Worm (Caenorhabditis elegans) whole organism, young adult: ENCODE measurements around the gene snpc-1.3.
A peak's percentile ranks its signal among the peaks of the same experiment; 100 is the strongest.

ENCODE experiments used
- B0261.1 ChIP-seq: sonication (generic microtip); optimal IDR thresholded peaks from 2 replicates; lab custom pipeline; 2016; ENCODE audit warnings: mild to moderate bottlenecking, missing genetic modification characterization, moderate library complexity, missing compliant biosample characterization
- F39B2.1 ChIP-seq: fragments of 200-800 bp; sonication (Bioruptor generic); IDR thresholded peaks from 2 replicates; pipeline ENCODE4 v1.3.6; 2022; ENCODE audit warnings: missing genetic modification reagents, missing genetic modification characterization, missing compliant biosample characterization
- ZK185.1 ChIP-seq: sonication (generic microtip); optimal IDR thresholded peaks from 2 replicates; lab custom pipeline; 2016; ENCODE audit warnings: mild to moderate bottlenecking, missing genetic modification characterization, missing compliant biosample characterization; ENCODE audit not compliant: poor library complexity, severe bottlenecking
- ama-1 ChIP-seq, 3 experiments: fragments of 150-350 bp in 1 of 3; sonication (generic microtip) in 2 of 3; optimal IDR thresholded peaks; 2 replicates each; lab custom pipeline; 2014 to 2018; ENCODE audit warnings: missing biosample characterization in 2 of 3, missing genetic modification characterization in 2 of 3, missing genetic modification reagents in 2 of 3
- egrh-3 ChIP-seq: fragments of 200-800 bp; sonication (Bioruptor generic); IDR thresholded peaks from 2 replicates; pipeline ENCODE4 v1.3.6; 2022; ENCODE audit warnings: missing genetic modification reagents, missing genetic modification characterization, missing compliant biosample characterization
- lin-35 ChIP-seq, 3 experiments: fragments of 150-350 bp in 2 of 3; sonication (generic microtip) in 1 of 3; optimal IDR thresholded peaks; 2 replicates each; lab custom pipeline; 2014 to 2018; ENCODE audit warnings: missing biosample characterization in 3 of 3, missing genetic modification characterization in 3 of 3, missing genetic modification reagents in 3 of 3
- madf-8 ChIP-seq: fragments of 200-800 bp; sonication (Bioruptor generic); conservative IDR thresholded peaks from 2 replicates; pipeline ENCODE4 v1.3.6; 2022; ENCODE audit warnings: missing genetic modification reagents, missing genetic modification characterization, missing compliant biosample characterization
- mes-4 ChIP-seq: sonication (generic microtip); optimal IDR thresholded peaks from 2 replicates; lab custom pipeline; 2016; ENCODE audit warnings: missing genotype, missing genetic modification characterization, missing compliant biosample characterization
- nfya-2 ChIP-seq: fragments of 200-800 bp; sonication (Bioruptor generic); IDR thresholded peaks from 2 replicates; pipeline ENCODE4 v1.3.6; 2022; ENCODE audit warnings: missing genetic modification reagents, missing genetic modification characterization, missing compliant biosample characterization
- nhr-90 ChIP-seq: sonication (generic microtip); optimal IDR thresholded peaks from 2 replicates; lab custom pipeline; 2016; ENCODE audit warnings: missing genotype, mild to moderate bottlenecking, missing genetic modification characterization, missing compliant biosample characterization
- pha-4 ChIP-seq: fragments of 150-350 bp; sonication (generic microtip); optimal IDR thresholded peaks from 2 replicates; lab custom pipeline; 2014; ENCODE audit warnings: missing biosample characterization, missing genetic modification reagents, missing genetic modification characterization
- rcor-1 ChIP-seq: fragments of 200-800 bp; sonication (Bioruptor generic); IDR thresholded peaks from 2 replicates; pipeline ENCODE4 v1.3.6; 2022; ENCODE audit warnings: missing genetic modification reagents, missing genetic modification characterization, missing compliant biosample characterization
- snpc-1.1 ChIP-seq: sonication (generic microtip); optimal IDR thresholded peaks from 2 replicates; lab custom pipeline; 2017; ENCODE audit warnings: missing genetic modification characterization, mild to moderate bottlenecking, missing compliant biosample characterization, antibody characterized with exemption, moderate library complexity, missing genotype, missing genetic modification reagents; ENCODE audit not compliant: insufficient read depth
- snpc-4 ChIP-seq, 5 experiments: fragments of 150-350 bp in 1 of 5; sonication (generic microtip) in 4 of 5; optimal IDR thresholded peaks; 2 replicates each; lab custom pipeline; 2014 to 2018; ENCODE audit warnings: missing genetic modification characterization in 5 of 5, missing biosample characterization in 3 of 5, antibody characterized with exemption in 2 of 5, mild to moderate bottlenecking in 2 of 5, missing compliant biosample characterization in 2 of 5, missing genotype in 2 of 5, moderate library complexity in 2 of 5, missing genetic modification reagents in 1 of 5

DNA sequence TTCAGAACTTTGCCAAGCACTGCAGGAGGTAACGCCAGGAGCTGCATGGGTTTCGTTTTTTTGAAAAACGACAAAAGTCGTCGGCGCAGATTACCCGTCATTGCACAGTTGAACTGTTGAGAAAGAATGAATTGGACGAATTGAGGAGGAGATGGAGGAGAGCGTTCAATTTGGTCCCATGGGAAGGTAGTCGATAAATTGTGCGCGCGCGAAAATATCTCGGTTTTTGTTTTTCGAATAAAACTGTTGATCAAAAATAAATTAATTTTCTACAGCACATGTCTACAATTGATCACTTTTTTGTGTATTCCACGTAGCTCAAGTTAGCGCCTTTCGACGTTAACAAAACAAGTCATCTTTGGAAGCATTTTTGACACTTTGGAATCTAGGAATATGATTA is 19.1 kb downstream of the snpc-1.3 start, which contains the start of gene F08F3.6:
- TF ChIP-seq ZK185.1 (no peak), nfya-2 (GFP tag; lab: Robert Waterston, UW) (no peak), pha-4 (no peak), rcor-1 (GFP tag; lab: Robert Waterston, UW) (no peak), nhr-90 (no peak), madf-8 (GFP tag; lab: Robert Waterston, UW) (peak; percentile 36; the same call in 1 of the 2 replicates), mes-4 (tag; lab: Kevin White, UChicago) (no peak), egrh-3 (GFP tag; lab: Robert Waterston, UW) (no peak), ama-1 (optimal IDR thresholded peaks at IDR 0.05; lab: Kevin White, UChicago) (no peak), ama-1 (GFP tag; optimal IDR thresholded peaks at IDR 0.05; lab: Kevin White, UChicago) (no peak), snpc-1.1 (tag; lab: Kevin White, UChicago) (no peak), lin-35 (GFP tag; optimal IDR thresholded peaks at IDR 0.05; lab: Kevin White, UChicago) (no peak), snpc-4 (GFP tag; optimal IDR thresholded peaks at IDR 0.05; lab: Kevin White, UChicago) (no peak), snpc-4 (tag; optimal IDR thresholded peaks at IDR 0.05; lab: Kevin White, UChicago) (no peak), F39B2.1 (no peak), B0261.1 (tag; lab: Kevin White, UChicago) (no peak)
